Worm (Caenorhabditis elegans) whole organism, L4 larva: Measurements from ENCODE around the gene M195.2.

Experiments
- ceh-20 ChIP-seq: fragments of 200-800 bp; sonication (Bioruptor generic); IDR thresholded peaks from 2 replicates; pipeline ENCODE4 v1.3.6; 2022; ENCODE audit warnings: missing genetic modification reagents, missing genetic modification characterization, missing compliant biosample characterization
- egl-27 ChIP-seq: sonication (generic microtip); optimal IDR thresholded peaks from 3 replicates; lab custom pipeline; 2017; ENCODE audit warnings: missing biosample characterization, missing genetic modification reagents, missing genetic modification characterization
- nhr-11 ChIP-seq: fragments of 150-350 bp; optimal IDR thresholded peaks from 2 replicates; lab custom pipeline; 2014; ENCODE audit warnings: missing biosample characterization, missing genetic modification characterization
- set-16 ChIP-seq: fragments of 200-800 bp; sonication (Bioruptor generic); IDR thresholded peaks from 2 replicates; pipeline ENCODE4 v1.3.6; 2022; ENCODE audit warnings: missing genetic modification reagents, missing genetic modification characterization, missing compliant biosample characterization
- ztf-11 ChIP-seq: fragments of 150-350 bp; optimal IDR thresholded peaks from 2 replicates; lab custom pipeline; 2014; ENCODE audit warnings: missing biosample characterization, missing genetic modification characterization

DNA sequence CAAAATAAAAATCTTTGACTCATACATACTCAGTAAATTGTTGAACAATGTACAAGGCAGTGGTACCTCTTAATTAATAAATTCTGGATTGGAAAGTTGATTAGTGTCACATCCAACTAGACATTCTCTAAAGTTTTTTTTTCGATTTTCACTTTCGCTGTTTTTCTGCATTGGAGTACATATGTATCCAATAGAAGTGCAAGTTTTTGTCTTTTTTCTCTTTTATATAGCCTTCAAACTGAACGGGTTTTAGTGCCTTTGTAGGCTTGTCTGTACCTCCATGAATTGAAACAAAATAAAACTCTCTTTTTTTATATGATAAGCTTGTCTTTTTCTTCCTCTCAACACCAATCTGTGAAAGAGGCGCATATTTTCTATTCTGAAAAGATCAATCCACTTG lies 19.6 kb downstream of the M195.2 start:
- TF ChIP-seq ceh-20 (GFP tag; lab: Robert Waterston, UW) (no peak), nhr-11 (tag; lab: Kevin White, UChicago) (no peak), set-16 (GFP tag; lab: Robert Waterston, UW) (no peak), ztf-11 (tag; lab: Kevin White, UChicago) (no peak), egl-27 (tag; lab: Kevin White, UChicago) (no peak)
